Fruit fly (Drosophila melanogaster) whole organism, wandering third instar larva: Measurements from ENCODE around the gene CG13901.

Source experiments
- Abd-B ChIP-seq: fragments of >200 bp; optimal IDR thresholded peaks from 2 replicates; lab custom pipeline; 2017; ENCODE audit warnings: missing biosample characterization, missing genetic modification characterization
- CG32264 ChIP-seq: fragments of 200-800 bp; sonication (Bioruptor generic); optimal IDR thresholded peaks from 2 replicates; lab custom pipeline; 2016; ENCODE audit warnings: missing biosample characterization, missing genetic modification characterization
- CG9705 ChIP-seq: fragments of 200-800 bp; sonication (Bioruptor generic); optimal IDR thresholded peaks from 2 replicates; lab custom pipeline; 2018; ENCODE audit warnings: missing biosample characterization, mild to moderate bottlenecking, missing genetic modification characterization
- Dif ChIP-seq: fragments of 200-275, 200-300 bp; sonication (Bioruptor generic); optimal IDR thresholded peaks from 2 replicates; lab custom pipeline; 2018; ENCODE audit warnings: missing biosample characterization, missing genetic modification characterization; ENCODE audit not compliant: partially characterized antibody
- GATAd ChIP-seq: sonication (Bioruptor generic); optimal IDR thresholded peaks from 2 replicates; lab custom pipeline; 2016; ENCODE audit warnings: missing biosample characterization, missing genetic modification characterization
- HLH106 ChIP-seq: fragments of 200-800 bp; optimal IDR thresholded peaks from 3 replicates; lab custom pipeline; 2019; ENCODE audit warnings: missing biosample characterization, mild to moderate bottlenecking, missing genetic modification characterization, moderate library complexity
- Hr78 ChIP-seq: fragments of >200 bp; optimal IDR thresholded peaks from 2 replicates; lab custom pipeline; 2017; ENCODE audit warnings: missing biosample characterization, missing genetic modification characterization
- Hr83 ChIP-seq: fragments of 200-300 bp; sonication (Bioruptor generic); optimal IDR thresholded peaks from 2 replicates; lab custom pipeline; 2016; ENCODE audit warnings: missing biosample characterization, mild to moderate bottlenecking, missing genetic modification characterization, moderate library complexity; ENCODE audit not compliant: poor library complexity, severe bottlenecking
- Mio ChIP-seq: sonication (Bioruptor generic); optimal IDR thresholded peaks from 2 replicates; lab custom pipeline; 2016; ENCODE audit warnings: missing biosample characterization, missing genetic modification characterization
- N ChIP-seq: fragments of >200 bp; optimal IDR thresholded peaks from 2 replicates; lab custom pipeline; 2018; ENCODE audit warnings: missing biosample characterization, missing external identifiers, missing genetic modification characterization
- Sp1 ChIP-seq: fragments of 200-800 bp; sonication (Bioruptor generic); optimal IDR thresholded peaks from 3 replicates; lab custom pipeline; 2019; ENCODE audit warnings: missing biosample characterization, mild to moderate bottlenecking, missing genetic modification characterization, moderate library complexity
- Vsx2 ChIP-seq: fragments of 200-300, 225-300 bp; sonication (Bioruptor generic); optimal IDR thresholded peaks from 2 replicates; lab custom pipeline; 2018; ENCODE audit warnings: missing biosample characterization, missing genetic modification characterization; ENCODE audit not compliant: partially characterized antibody
- dl ChIP-seq, 2 experiments: fragments of 175-275, 200-275 bp in 1 of 2; fragments of 200-275 bp in 1 of 2; sonication (Bioruptor generic); optimal IDR thresholded peaks; lab custom pipeline; 2018; ENCODE audit warnings: mild to moderate bottlenecking in 2 of 2, missing biosample characterization in 2 of 2, missing genetic modification characterization in 2 of 2, moderate library complexity in 2 of 2; ENCODE audit not compliant: partially characterized antibody in 2 of 2, insufficient read depth in 1 of 2
- dmrt93B ChIP-seq: fragments of 200-800 bp; sonication (Bioruptor generic); optimal IDR thresholded peaks from 2 replicates; lab custom pipeline; 2018; ENCODE audit warnings: missing biosample characterization, mild to moderate bottlenecking, missing genetic modification characterization
- dsf ChIP-seq: sonication (Bioruptor generic); optimal IDR thresholded peaks from 2 replicates; lab custom pipeline; 2016; ENCODE audit warnings: missing biosample characterization, missing genetic modification characterization, borderline replicate concordance
- ey ChIP-seq: fragments of 200-800 bp; sonication (Bioruptor generic); optimal IDR thresholded peaks from 2 replicates; lab custom pipeline; 2016; ENCODE audit warnings: missing biosample characterization, missing genetic modification characterization
- foxo ChIP-seq, 2 experiments: fragments of 200-800 bp; sonication (Bioruptor generic); optimal IDR thresholded peaks; 2 replicates in 1 of 2; 3 replicates in 1 of 2; lab custom pipeline; 2016 to 2017; ENCODE audit warnings: missing biosample characterization in 2 of 2, missing genetic modification characterization in 2 of 2
- fru ChIP-seq: fragments of 200-800 bp; sonication (Bioruptor generic); optimal IDR thresholded peaks from 3 replicates; lab custom pipeline; 2016; ENCODE audit warnings: missing biosample characterization, mild to moderate bottlenecking, missing genetic modification characterization
- h ChIP-seq: fragments of 200-800 bp; sonication (Bioruptor generic); optimal IDR thresholded peaks from 3 replicates; lab custom pipeline; 2016; ENCODE audit warnings: missing biosample characterization, mild to moderate bottlenecking, missing genetic modification characterization
- jim ChIP-seq: fragments of 175-275, 200-325 bp; sonication (Bioruptor generic); optimal IDR thresholded peaks from 2 replicates; lab custom pipeline; 2016; ENCODE audit warnings: missing biosample characterization, mild to moderate bottlenecking, missing genetic modification characterization
- pan ChIP-seq: fragments of >200 bp; optimal IDR thresholded peaks from 2 replicates; lab custom pipeline; 2017
- psq ChIP-seq: fragments of 200-800 bp; sonication (Bioruptor generic); optimal IDR thresholded peaks from 3 replicates; lab custom pipeline; 2017; ENCODE audit warnings: missing biosample characterization, mild to moderate bottlenecking, missing genetic modification characterization, moderate library complexity
- rgr ChIP-seq: fragments of 200-800 bp; sonication (Bioruptor generic); optimal IDR thresholded peaks from 3 replicates; lab custom pipeline; 2016; ENCODE audit warnings: missing biosample characterization, mild to moderate bottlenecking, missing genetic modification characterization
- sage ChIP-seq: fragments of 200-800 bp; sonication (Bioruptor generic); optimal IDR thresholded peaks from 2 replicates; lab custom pipeline; 2016; ENCODE audit warnings: missing biosample characterization, mild to moderate bottlenecking, missing genetic modification characterization
- sv ChIP-seq: fragments of 200-800 bp; sonication (Bioruptor generic); optimal IDR thresholded peaks from 3 replicates; lab custom pipeline; 2016; ENCODE audit warnings: missing biosample characterization, missing genetic modification characterization
- tai ChIP-seq: sonication (Bioruptor generic); optimal IDR thresholded peaks from 2 replicates; lab custom pipeline; 2016; ENCODE audit warnings: missing biosample characterization, missing genetic modification characterization
- usp ChIP-seq: fragments of >200 bp; optimal IDR thresholded peaks from 2 replicates; lab custom pipeline; 2017; ENCODE audit warnings: missing biosample characterization, missing genetic modification characterization

The CG13901 gene

dm6 chr3L:788961-789360 lies 48.7 kb downstream of the CG13901 start:
- TF ChIP-seq Hr83 (GFP tag; lab: Kevin White, UChicago) (no peak), foxo (GFP tag; optimal IDR thresholded peaks at IDR 0.05; lab: Kevin White, UChicago) (no peak), Mio (GFP tag; lab: Kevin White, UChicago) (no peak), h (GFP tag; lab: Kevin White, UChicago) (no peak), dmrt93B (GFP tag; lab: Kevin White, UChicago) (no peak), jim (GFP tag; lab: Kevin White, UChicago) (no peak)

- TF ChIP-seq HLH106 (tag; lab: Kevin White, UChicago) (no peak), Vsx2 (no peak), ey (GFP tag; lab: Kevin White, UChicago) (no peak), tai (GFP tag; lab: Kevin White, UChicago) (no peak), jim (GFP tag; lab: Kevin White, UChicago) (no peak), dsf (GFP tag; lab: Kevin White, UChicago) (no peak), Dif (no peak), psq (GFP tag; lab: Kevin White, UChicago) (no peak), N (GFP tag; lab: Kevin White, UChicago) (no peak), foxo (GFP tag; optimal IDR thresholded peaks at IDR 0.05; lab: Kevin White, UChicago) (no peak), GATAd (GFP tag; lab: Kevin White, UChicago) (no peak), pan (no peak), sv (GFP tag; lab: Kevin White, UChicago) (no peak), sage (GFP tag; lab: Kevin White, UChicago) (no peak), Abd-B (GFP tag; lab: Kevin White, UChicago) (no peak), CG9705 (GFP tag; lab: Kevin White, UChicago) (no peak)
- TF ChIP-seq, all 38 proteins: peak for 0
Observed at dm6 chr3L:787635-788034, 50.0 kb downstream of the CG13901 start.

dm6 chr3L:786835-787234 lies 50.8 kb downstream of the CG13901 start:
- no peak for TF ChIP-seq psq (GFP tag; lab: Kevin White, UChicago)
- no peak for TF ChIP-seq jim (GFP tag; lab: Kevin White, UChicago)
- TF ChIP-seq rgr (GFP tag; lab: Kevin White, UChicago) = no peak
- no peak for TF ChIP-seq tai (GFP tag; lab: Kevin White, UChicago)
- no peak for TF ChIP-seq Mio (GFP tag; lab: Kevin White, UChicago)
- no peak for TF ChIP-seq Vsx2
- TF ChIP-seq Abd-B (GFP tag; lab: Kevin White, UChicago) = no peak
- TF ChIP-seq ey (GFP tag; lab: Kevin White, UChicago) = no peak
- no peak for TF ChIP-seq GATAd (GFP tag; lab: Kevin White, UChicago)
- TF ChIP-seq Sp1 = no peak
- TF ChIP-seq pan = no peak
- TF ChIP-seq fru (GFP tag; lab: Kevin White, UChicago) = no peak
- no peak for TF ChIP-seq sage (GFP tag; lab: Kevin White, UChicago)
- TF ChIP-seq Hr78 = no peak
- no peak for TF ChIP-seq usp (GFP tag; lab: Kevin White, UChicago)
- TF ChIP-seq CG32264 (GFP tag; lab: Kevin White, UChicago) = no peak
- TF ChIP-seq h (GFP tag; lab: Kevin White, UChicago) = no peak
- TF ChIP-seq Dif = no peak
- TF ChIP-seq dl (GFP tag; optimal IDR thresholded peaks at IDR 0.05; lab: Kevin White, UChicago; ENCODE audit: insufficient read depth in 1 of 2, partially characterized antibody in 2 of 2) = no peak
